Fruit fly (Drosophila melanogaster) whole organism, embryonic: ENCODE measurements around the gene Dbp21E2.

Experiments used
- Antp ChIP-seq: fragments of 200-800 bp; sonication (Bioruptor generic); optimal IDR thresholded peaks from 3 replicates; lab custom pipeline; 2016; ENCODE audit warnings: missing biosample characterization, missing genetic modification characterization
- Atf-2 ChIP-seq: fragments of 200-800 bp; sonication (Bioruptor generic); optimal IDR thresholded peaks from 2 replicates; lab custom pipeline; 2016; ENCODE audit warnings: missing biosample characterization, missing genetic modification characterization
- B-H2 ChIP-seq: fragments of 200-800 bp; sonication (Bioruptor generic); optimal IDR thresholded peaks from 2 replicates; lab custom pipeline; 2018; ENCODE audit warnings: missing biosample characterization, mild to moderate bottlenecking, missing genetic modification characterization
- C15 ChIP-seq: fragments of 200-800 bp; sonication (Bioruptor generic); IDR thresholded peaks from 3 replicates; pipeline ENCODE4 v1.3.6; 2022; ENCODE audit warnings: missing biosample characterization, missing genetic modification characterization
- CG10366 ChIP-seq: fragments of 200-800 bp; sonication (Bioruptor generic); IDR thresholded peaks from 2 replicates; pipeline ENCODE4 v1.3.6; 2022; ENCODE audit warnings: missing biosample characterization, missing genetic modification characterization
- CG10959 ChIP-seq: fragments of 200-800 bp; sonication (Bioruptor generic); IDR thresholded peaks from 2 replicates; pipeline ENCODE4 v1.3.6; 2022; ENCODE audit warnings: missing biosample characterization, missing genetic modification characterization
- CG11398 ChIP-seq: fragments of 200-800 bp; sonication (Bioruptor generic); optimal IDR thresholded peaks from 2 replicates; lab custom pipeline; 2016; ENCODE audit warnings: missing biosample characterization, missing genetic modification characterization
- CG12104 ChIP-seq: fragments of 200-800 bp; sonication (Bioruptor generic); optimal IDR thresholded peaks from 3 replicates; lab custom pipeline; 2016; ENCODE audit warnings: missing biosample characterization, missing genetic modification characterization
- CG12155 ChIP-seq: fragments of 200-800 bp; sonication (Bioruptor generic); optimal IDR thresholded peaks from 3 replicates; lab custom pipeline; 2016; ENCODE audit warnings: missing biosample characterization, missing genetic modification characterization
- CG15011 ChIP-seq: fragments of 200-800 bp; sonication (Bioruptor generic); optimal IDR thresholded peaks from 3 replicates; lab custom pipeline; 2018; ENCODE audit warnings: missing biosample characterization, mild to moderate bottlenecking, missing genetic modification characterization
- CG17612 ChIP-seq: fragments of 200-800 bp; sonication (Bioruptor generic); IDR thresholded peaks from 2 replicates; pipeline ENCODE4 v1.3.6; 2022; ENCODE audit warnings: missing biosample characterization, missing genetic modification characterization
- CG17912 ChIP-seq: fragments of 200-800 bp; sonication (Bioruptor generic); optimal IDR thresholded peaks from 2 replicates; lab custom pipeline; 2018; ENCODE audit warnings: missing biosample characterization, mild to moderate bottlenecking, missing genetic modification characterization
- CG2875 ChIP-seq: fragments of 200-800 bp; sonication (Bioruptor generic); optimal IDR thresholded peaks from 2 replicates; lab custom pipeline; 2017; ENCODE audit warnings: missing biosample characterization, mild to moderate bottlenecking, missing genetic modification characterization, missing genetic modification reagents
- CG30020 ChIP-seq: fragments of 200-800 bp; optimal IDR thresholded peaks from 2 replicates; lab custom pipeline; 2019; ENCODE audit warnings: missing biosample characterization, mild to moderate bottlenecking, missing genetic modification characterization, moderate library complexity
- CG32772 ChIP-seq: fragments of 200-800 bp; sonication (Bioruptor generic); IDR thresholded peaks from 2 replicates; pipeline ENCODE4 v1.3.6; 2022; ENCODE audit warnings: missing biosample characterization, missing genetic modification characterization
- CG33557 ChIP-seq: fragments of 200-800 bp; sonication (Bioruptor generic); optimal IDR thresholded peaks from 2 replicates; lab custom pipeline; 2019; ENCODE audit warnings: missing biosample characterization, mild to moderate bottlenecking, missing genetic modification characterization, moderate library complexity
- CG3407 ChIP-seq: fragments of 200-800 bp; sonication (Bioruptor generic); optimal IDR thresholded peaks from 2 replicates; lab custom pipeline; 2018; ENCODE audit warnings: missing biosample characterization, mild to moderate bottlenecking, missing genetic modification characterization
- CG4707 ChIP-seq: fragments of 200-800 bp; sonication (Bioruptor generic); optimal IDR thresholded peaks from 2 replicates; lab custom pipeline; 2018; ENCODE audit warnings: missing biosample characterization, mild to moderate bottlenecking, missing genetic modification characterization, moderate library complexity
- CG7556 ChIP-seq: fragments of 200-800 bp; sonication (Bioruptor generic); optimal IDR thresholded peaks from 2 replicates; lab custom pipeline; 2017; ENCODE audit warnings: missing biosample characterization, mild to moderate bottlenecking, missing genetic modification characterization
- CG7987 ChIP-seq: fragments of 200-800 bp; sonication (Bioruptor generic); optimal IDR thresholded peaks from 2 replicates; lab custom pipeline; 2018; ENCODE audit warnings: missing biosample characterization, mild to moderate bottlenecking, missing genetic modification characterization, moderate library complexity
- CG8478 ChIP-seq: fragments of >200 bp; optimal IDR thresholded peaks from 2 replicates; lab custom pipeline; 2018
- CG9437 ChIP-seq: fragments of 200-800 bp; sonication (Bioruptor generic); optimal IDR thresholded peaks from 2 replicates; lab custom pipeline; 2018; ENCODE audit warnings: missing biosample characterization, mild to moderate bottlenecking, missing genetic modification characterization
- Chrac-16 ChIP-seq: fragments of 200-800 bp; sonication (Bioruptor generic); optimal IDR thresholded peaks from 3 replicates; lab custom pipeline; 2016; ENCODE audit warnings: missing biosample characterization, missing genetic modification characterization
- D19A ChIP-seq: fragments of 200-800 bp; optimal IDR thresholded peaks from 3 replicates; lab custom pipeline; 2019; ENCODE audit warnings: missing biosample characterization, mild to moderate bottlenecking, missing genetic modification characterization, moderate library complexity
- NFAT ChIP-seq: fragments of 200-800 bp; sonication (Bioruptor generic); IDR thresholded peaks from 2 replicates; pipeline ENCODE4 v1.3.6; 2022; ENCODE audit warnings: missing biosample characterization, missing genetic modification characterization
- Nf-YC ChIP-seq: fragments of 200-800 bp; optimal IDR thresholded peaks from 3 replicates; lab custom pipeline; 2019; ENCODE audit warnings: missing biosample characterization, mild to moderate bottlenecking, missing genetic modification characterization, moderate library complexity
- Sin3A ChIP-seq: fragments of >200 bp; optimal IDR thresholded peaks from 2 replicates; lab custom pipeline; 2018
- Six4 ChIP-seq: fragments of 200-800 bp; sonication (Bioruptor generic); optimal IDR thresholded peaks from 2 replicates; lab custom pipeline; 2016; ENCODE audit warnings: missing biosample characterization, missing genetic modification characterization
- Sox102F ChIP-seq: fragments of 200-800 bp; sonication (Bioruptor generic); optimal IDR thresholded peaks from 2 replicates; lab custom pipeline; 2018; ENCODE audit warnings: missing biosample characterization, mild to moderate bottlenecking, missing genetic modification characterization, moderate library complexity
- Ssrp ChIP-seq: fragments of 200-800 bp; sonication (Bioruptor generic); optimal IDR thresholded peaks from 2 replicates; lab custom pipeline; 2018; ENCODE audit warnings: missing biosample characterization, mild to moderate bottlenecking, missing genetic modification characterization, moderate library complexity
- Tbp ChIP-seq: fragments of >200 bp; optimal IDR thresholded peaks from 2 replicates; lab custom pipeline; 2018; ENCODE audit warnings: missing biosample characterization, missing genetic modification characterization
- abd-A ChIP-seq: fragments of 200-800 bp; sonication (Bioruptor generic); optimal IDR thresholded peaks from 3 replicates; lab custom pipeline; 2019; ENCODE audit warnings: missing biosample characterization, mild to moderate bottlenecking, missing genetic modification characterization, moderate library complexity
- ap ChIP-seq: fragments of 200-800 bp; sonication (Bioruptor generic); IDR thresholded peaks from 2 replicates; pipeline ENCODE4 v1.3.6; 2022; ENCODE audit warnings: missing biosample characterization, missing genetic modification characterization
- corto ChIP-seq: fragments of 200-800 bp; sonication (Bioruptor generic); optimal IDR thresholded peaks from 2 replicates; lab custom pipeline; 2016; ENCODE audit warnings: missing biosample characterization, mild to moderate bottlenecking, missing genetic modification characterization, moderate library complexity
- dmrt11E ChIP-seq: fragments of 200-800 bp; sonication (Bioruptor generic); optimal IDR thresholded peaks from 3 replicates; lab custom pipeline; 2018; ENCODE audit warnings: missing biosample characterization, mild to moderate bottlenecking, missing genetic modification characterization, moderate library complexity
- ewg ChIP-seq: fragments of 200-800 bp; sonication (Bioruptor generic); optimal IDR thresholded peaks from 3 replicates; lab custom pipeline; 2017; ENCODE audit warnings: mild to moderate bottlenecking, missing biosample characterization, missing genetic modification reagents, missing genetic modification characterization
- ftz-f1 ChIP-seq: fragments of 200-800 bp; sonication (Bioruptor generic); optimal IDR thresholded peaks from 2 replicates; lab custom pipeline; 2016; ENCODE audit warnings: missing biosample characterization, missing genetic modification characterization
- gsb-n ChIP-seq: fragments of 200-800 bp; sonication (Bioruptor generic); optimal IDR thresholded peaks from 3 replicates; lab custom pipeline; 2018; ENCODE audit warnings: missing biosample characterization, mild to moderate bottlenecking, missing genetic modification characterization
- hbn ChIP-seq: fragments of 200-800 bp; sonication (Bioruptor generic); IDR thresholded peaks from 2 replicates; pipeline ENCODE4 v1.3.6; 2022; ENCODE audit warnings: missing biosample characterization, missing genetic modification characterization; ENCODE audit not compliant: partially characterized antibody
- mam ChIP-seq: fragments of 200-800 bp; sonication (Bioruptor generic); optimal IDR thresholded peaks from 3 replicates; lab custom pipeline; 2016; ENCODE audit warnings: missing biosample characterization, missing genetic modification characterization
- nmo ChIP-seq: fragments of 200-800 bp; sonication (Bioruptor generic); optimal IDR thresholded peaks from 2 replicates; lab custom pipeline; 2018; ENCODE audit warnings: missing biosample characterization, mild to moderate bottlenecking, missing genetic modification characterization, moderate library complexity
- org-1 ChIP-seq: fragments of 200-800 bp; sonication (Bioruptor generic); optimal IDR thresholded peaks from 2 replicates; lab custom pipeline; 2017; ENCODE audit warnings: missing biosample characterization, missing genetic modification characterization
- prd ChIP-seq, 3 experiments: fragments of >200 bp in 2 of 3; fragments of 200-800 bp in 1 of 3; sonication (Bioruptor generic) in 1 of 3; optimal IDR thresholded peaks in 2 of 3; IDR thresholded peaks in 1 of 3; 2 replicates in 2 of 3; 3 replicates in 1 of 3; pipeline versions ENCODE4 v1.3.6 to Lab custom; 2017 to 2022; ENCODE audit warnings: missing biosample characterization in 1 of 3, missing genetic modification characterization in 1 of 3
- pros ChIP-seq: fragments of 200-800 bp; sonication (Bioruptor generic); optimal IDR thresholded peaks from 3 replicates; lab custom pipeline; 2019; ENCODE audit warnings: missing biosample characterization, mild to moderate bottlenecking, missing genetic modification characterization, moderate library complexity
- salm ChIP-seq: fragments of 200-800 bp; sonication (Bioruptor generic); optimal IDR thresholded peaks from 2 replicates; lab custom pipeline; 2018; ENCODE audit warnings: missing biosample characterization, mild to moderate bottlenecking, missing genetic modification characterization
- seq ChIP-seq: fragments of 200-800 bp; sonication (Bioruptor generic); IDR thresholded peaks from 2 replicates; pipeline ENCODE4 v1.3.6; 2022; ENCODE audit warnings: missing biosample characterization, missing genetic modification characterization
- sr ChIP-seq: fragments of 200-800 bp; sonication (Bioruptor generic); IDR thresholded peaks from 3 replicates; pipeline ENCODE4 v1.3.6; 2022; ENCODE audit warnings: missing biosample characterization, missing genetic modification characterization
- sug ChIP-seq: fragments of 200-800 bp; optimal IDR thresholded peaks from 2 replicates; lab custom pipeline; 2019; ENCODE audit warnings: missing biosample characterization, mild to moderate bottlenecking, missing genetic modification characterization, moderate library complexity
- trem ChIP-seq: fragments of 200-800 bp; optimal IDR thresholded peaks from 3 replicates; lab custom pipeline; 2019; ENCODE audit warnings: missing biosample characterization, mild to moderate bottlenecking, missing genetic modification characterization, moderate library complexity
- vvl ChIP-seq: fragments of 200-800 bp; sonication (Bioruptor generic); IDR thresholded peaks from 2 replicates; pipeline ENCODE4 v1.3.6; 2022; ENCODE audit warnings: missing biosample characterization, missing genetic modification characterization

Gene Dbp21E2

dm6 chr2L:846167-846868 lies 34.9 kb downstream of the Dbp21E2 start (continued):
- TF ChIP-seq CG30020 (tag; lab: Kevin White, UChicago) (no peak), CG17912 (GFP tag; lab: Kevin White, UChicago) (no peak), NFAT (GFP tag; lab: Robert Waterston, UW) (0 out of 2 replicates have a peak, but pooled peaks have one; percentile 30), B-H2 (GFP tag; lab: Kevin White, UChicago) (no peak), seq (GFP tag; lab: Robert Waterston, UW) (no peak), pros (GFP tag; lab: Kevin White, UChicago) (no peak), prd (optimal IDR thresholded peaks at IDR 0.05; lab: Kevin White, UChicago) (no peak), prd (GFP tag; IDR thresholded peaks at IDR 0.05; lab: Robert Waterston, UW) (peak; percentile 62; the same call in 2 of the 3 replicates), ewg (GFP tag; lab: Kevin White, UChicago) (peak; percentile 52), sug (no peak), CG12104 (no peak), vvl (GFP tag; lab: Robert Waterston, UW) (peak; percentile 53; the same call in 1 of the 2 replicates), CG33557 (GFP tag; lab: Kevin White, UChicago) (no peak), hbn (GFP tag; lab: Robert Waterston, UW) (no peak), ap (peak; percentile 34), org-1 (GFP tag; lab: Kevin White, UChicago) (peak; percentile 58), CG4707 (GFP tag; lab: Kevin White, UChicago) (peak; percentile 58), mam (peak; percentile 54), Chrac-16 (GFP tag; lab: Kevin White, UChicago) (peak; percentile 52), CG12155 (GFP tag; lab: Kevin White, UChicago) (peak; percentile 3), CG8478 (lab: Kevin White, UChicago) (no peak), CG7556 (GFP tag; lab: Kevin White, UChicago) (peak; percentile 62), CG3407 (GFP tag; lab: Kevin White, UChicago) (peak; percentile 36), CG10366 (GFP tag; lab: Robert Waterston, UW) (no peak), Ssrp (tag; lab: Kevin White, UChicago) (peak; percentile 69), Antp (peak; percentile 62), CG15011 (GFP tag; lab: Kevin White, UChicago) (no peak), D19A (peak; percentile 47), CG10959 (no peak), nmo (GFP tag; lab: Kevin White, UChicago) (peak; percentile 77), salm (tag; lab: Kevin White, UChicago) (peak; percentile 25), dmrt11E (tag; lab: Kevin White, UChicago) (no peak), CG11398 (peak; percentile 72), CG32772 (GFP tag; lab: Robert Waterston, UW) (peak; percentile 19; the same call in 1 of the 2 replicates), Sox102F (GFP tag; lab: Kevin White, UChicago) (peak; percentile 85), corto (GFP tag; lab: Kevin White, UChicago) (peak; percentile 8), Six4 (GFP tag; lab: Kevin White, UChicago) (no peak), CG7987 (GFP tag; lab: Kevin White, UChicago) (no peak), ftz-f1 (no peak), sr (GFP tag; lab: Robert Waterston, UW) (no peak), CG2875 (GFP tag; lab: Kevin White, UChicago) (peak; percentile 56), C15 (GFP tag; lab: Robert Waterston, UW) (no peak), trem (peak; percentile 25), Sin3A (lab: Kevin White, UChicago) (no peak), CG17612 (no peak), CG9437 (GFP tag; lab: Kevin White, UChicago) (peak; percentile 52), Atf-2 (GFP tag; lab: Kevin White, UChicago) (peak; percentile 42), Nf-YC (no peak), abd-A (peak; percentile 0), Tbp (GFP tag; lab: Kevin White, UChicago) (no peak), gsb-n (peak; percentile 50)
